Worm (Caenorhabditis elegans) whole organism, mixed stage, embryonic: ENCODE results near the gene sra-11.
"Not testable (repeated sequence)": the region's sequence is repeated elsewhere in the genome, so short reads cannot be mapped to it uniquely, and the experiment has no call there.

Experiments
- M03D4.4 ChIP-seq: sonication (generic microtip); optimal IDR thresholded peaks from 2 replicates; lab custom pipeline; 2017; ENCODE audit warnings: mild to moderate bottlenecking, missing genetic modification characterization, missing compliant biosample characterization
- bed-3 ChIP-seq: fragments of 200-800 bp; sonication (Bioruptor generic); optimal IDR thresholded peaks from 3 replicates; lab custom pipeline; 2018; ENCODE audit warnings: mild to moderate bottlenecking, missing genetic modification characterization, moderate library complexity, missing compliant biosample characterization
- blmp-1 ChIP-seq: fragments of 150-350 bp; optimal IDR thresholded peaks from 2 replicates; lab custom pipeline; 2014; ENCODE audit warnings: missing biosample characterization, missing genetic modification characterization
- ceh-39 ChIP-seq: fragments of 150-350 bp; optimal IDR thresholded peaks from 2 replicates; lab custom pipeline; 2014; ENCODE audit warnings: missing biosample characterization, missing genetic modification characterization
- ceh-43 ChIP-seq: fragments of 200-800 bp; sonication (Bioruptor generic); optimal IDR thresholded peaks from 2 replicates; lab custom pipeline; 2018; ENCODE audit warnings: mild to moderate bottlenecking, missing genetic modification characterization, moderate library complexity, missing compliant biosample characterization
- ces-1 ChIP-seq: fragments of 150-350 bp; optimal IDR thresholded peaks from 2 replicates; lab custom pipeline; 2014; ENCODE audit warnings: missing biosample characterization, missing genetic modification reagents, missing genetic modification characterization
- cnd-1 ChIP-seq: fragments of 200-800 bp; sonication (Bioruptor generic); optimal IDR thresholded peaks from 2 replicates; lab custom pipeline; 2018; ENCODE audit warnings: mild to moderate bottlenecking, missing genetic modification characterization, missing compliant biosample characterization
- drap-1 ChIP-seq: fragments of 200-800 bp; sonication (Bioruptor generic); optimal IDR thresholded peaks from 3 replicates; lab custom pipeline; 2018; ENCODE audit warnings: mild to moderate bottlenecking, missing genetic modification characterization, missing compliant biosample characterization
- elt-1 ChIP-seq: sonication (generic microtip); optimal IDR thresholded peaks from 2 replicates; lab custom pipeline; 2017; ENCODE audit warnings: missing genetic modification characterization, mild to moderate bottlenecking, missing compliant biosample characterization, antibody characterized with exemption, moderate library complexity, borderline replicate concordance; ENCODE audit not compliant: insufficient read depth
- elt-3 ChIP-seq: fragments of 150-350 bp; optimal IDR thresholded peaks from 2 replicates; lab custom pipeline; 2014; ENCODE audit warnings: missing biosample characterization, missing genetic modification characterization
- ham-2 ChIP-seq: fragments of 200-800 bp; sonication (Bioruptor generic); optimal IDR thresholded peaks from 2 replicates; lab custom pipeline; 2018; ENCODE audit warnings: mild to moderate bottlenecking, missing genetic modification characterization, missing compliant biosample characterization
- lin-13 ChIP-seq: fragments of 150-350 bp; optimal IDR thresholded peaks from 2 replicates; lab custom pipeline; 2014; ENCODE audit warnings: missing biosample characterization, missing genetic modification characterization
- lin-32 ChIP-seq: fragments of 200-800 bp; sonication (Bioruptor generic); optimal IDR thresholded peaks from 2 replicates; lab custom pipeline; 2018; ENCODE audit warnings: mild to moderate bottlenecking, missing genetic modification characterization, missing compliant biosample characterization
- mab-5 ChIP-seq: fragments of 150-350 bp; optimal IDR thresholded peaks from 2 replicates; lab custom pipeline; 2014; ENCODE audit warnings: missing biosample characterization, missing genetic modification characterization
- mls-2 ChIP-seq: sonication (generic microtip); optimal IDR thresholded peaks from 2 replicates; lab custom pipeline; 2016; ENCODE audit warnings: mild to moderate bottlenecking, missing genetic modification characterization, moderate library complexity, missing compliant biosample characterization
- nhr-12 ChIP-seq: fragments of 150-350 bp; optimal IDR thresholded peaks from 2 replicates; lab custom pipeline; 2014; ENCODE audit warnings: missing biosample characterization, missing genetic modification characterization
- nhr-2 ChIP-seq: fragments of 150-350 bp; optimal IDR thresholded peaks from 2 replicates; lab custom pipeline; 2014; ENCODE audit warnings: missing biosample characterization, missing genetic modification characterization
- nhr-237 ChIP-seq: fragments of 150-350 bp; optimal IDR thresholded peaks from 2 replicates; lab custom pipeline; 2014; ENCODE audit warnings: missing biosample characterization, missing genetic modification characterization
- nhr-76 ChIP-seq: sonication (generic microtip); optimal IDR thresholded peaks from 2 replicates; lab custom pipeline; 2017; ENCODE audit warnings: missing biosample characterization, missing genetic modification characterization
- sem-2 ChIP-seq: fragments of 200-800 bp; sonication (Bioruptor generic); optimal IDR thresholded peaks from 2 replicates; lab custom pipeline; 2018; ENCODE audit warnings: mild to moderate bottlenecking, missing genetic modification characterization, missing compliant biosample characterization
- snpc-4 ChIP-seq: fragments of 150-350 bp; optimal IDR thresholded peaks from 2 replicates; lab custom pipeline; 2014; ENCODE audit warnings: missing biosample characterization, missing genetic modification characterization
- tbx-8 ChIP-seq: fragments of 200-800 bp; sonication (Bioruptor generic); optimal IDR thresholded peaks from 2 replicates; lab custom pipeline; 2018; ENCODE audit warnings: mild to moderate bottlenecking, missing genetic modification characterization, moderate library complexity, missing compliant biosample characterization
- unc-120 ChIP-seq: sonication (generic microtip); optimal IDR thresholded peaks from 2 replicates; lab custom pipeline; 2017; ENCODE audit warnings: missing genetic modification characterization, missing compliant biosample characterization; ENCODE audit not compliant: poor library complexity, severe bottlenecking
- unc-39 ChIP-seq: fragments of 150-350 bp; optimal IDR thresholded peaks from 2 replicates; lab custom pipeline; 2014; ENCODE audit warnings: missing biosample characterization, missing genetic modification characterization
- unc-62 ChIP-seq: fragments of 150-350 bp; optimal IDR thresholded peaks from 2 replicates; lab custom pipeline; 2014; ENCODE audit warnings: missing biosample characterization, missing genetic modification reagents, missing genetic modification characterization
- zip-8 ChIP-seq: fragments of 150-350 bp; optimal IDR thresholded peaks from 2 replicates; lab custom pipeline; 2014; ENCODE audit warnings: missing biosample characterization, missing genetic modification characterization
- ztf-11 ChIP-seq: fragments of 150-350 bp; optimal IDR thresholded peaks from 2 replicates; lab custom pipeline; 2014; ENCODE audit warnings: missing biosample characterization, missing genetic modification characterization

Gene sra-11

ce11 chrII:10930678-10931650, 20.8 kb upstream of the sra-11 start:
- TF ChIP-seq nhr-2 (tag; lab: Kevin White, UChicago) = no peak
- no peak for TF ChIP-seq tbx-8 (GFP tag; lab: Kevin White, UChicago)
- no peak for TF ChIP-seq lin-32
- TF ChIP-seq mab-5 = no peak
- TF ChIP-seq zip-8 (tag; lab: Kevin White, UChicago) = no peak
- no peak for TF ChIP-seq sem-2 (GFP tag; lab: Kevin White, UChicago)
- no peak for TF ChIP-seq bed-3 (GFP tag; lab: Kevin White, UChicago)
- no peak for TF ChIP-seq cnd-1 (tag; lab: Kevin White, UChicago)
- TF ChIP-seq, all 35 proteins: peak for 0

DNA sequence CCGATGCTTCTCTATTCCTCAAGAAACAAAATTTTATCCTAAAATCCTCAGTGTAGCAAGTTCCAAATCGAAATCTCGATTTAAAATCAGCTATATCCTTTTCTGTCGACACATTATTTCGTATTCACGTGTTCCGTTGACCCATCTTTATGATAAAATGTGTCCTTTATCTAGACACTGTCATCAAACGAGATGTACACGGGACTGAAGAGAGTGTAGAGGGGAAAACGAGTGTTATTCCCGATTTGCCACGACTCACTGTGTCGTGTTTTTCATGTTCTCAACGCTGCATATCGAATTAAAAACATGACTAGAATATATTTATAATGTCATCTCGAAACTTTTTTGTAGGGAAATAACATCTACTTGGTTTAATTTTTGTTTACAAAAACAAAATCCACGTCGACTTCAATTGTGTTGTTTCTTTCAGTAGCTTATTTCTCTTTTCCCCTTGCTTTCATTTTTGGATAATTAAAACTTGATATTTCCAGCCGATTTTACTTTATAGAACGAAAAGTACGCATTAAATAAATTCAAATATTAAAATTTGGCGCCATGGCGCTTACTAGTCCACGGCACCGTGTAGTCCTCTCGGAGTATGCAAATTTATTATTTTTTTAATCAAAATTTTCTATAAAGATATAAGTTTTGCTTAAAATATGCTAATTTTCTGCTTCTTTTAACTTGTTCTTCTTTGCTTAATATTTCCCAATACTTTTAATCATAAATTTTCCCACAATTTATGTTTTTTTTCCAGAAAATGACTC, 15.9 kb upstream of the sra-11 start, which contains the start of gene metr-1:
metr-1 (plus strand) TSS at position 758 of the 767 bp plus-strand sequence.
- no peak for TF ChIP-seq ztf-11 (tag; lab: Kevin White, UChicago)
- TF ChIP-seq elt-1 (tag; lab: Kevin White, UChicago) = peak; percentile 88
- TF ChIP-seq ham-2 (GFP tag; lab: Kevin White, UChicago) = peak; percentile 16

DNA sequence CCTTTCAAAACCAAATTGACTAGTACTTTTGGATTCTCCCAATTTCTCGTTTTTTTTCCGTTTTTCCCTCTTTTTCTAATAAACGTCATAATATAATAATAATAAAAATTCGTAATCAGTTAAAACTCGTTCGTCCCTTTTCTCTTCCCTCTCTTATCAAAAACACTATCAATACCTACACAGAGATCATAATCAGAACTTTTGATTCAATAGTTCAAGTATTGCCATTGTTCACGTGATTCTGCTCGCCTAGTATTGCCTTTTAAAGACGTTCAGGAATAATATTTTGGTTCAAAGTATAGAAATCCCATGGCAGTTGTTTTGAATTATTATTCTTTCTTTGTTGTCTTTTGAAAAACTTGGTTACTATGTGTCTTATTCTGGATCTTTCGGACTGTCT, 14.6 kb upstream of the sra-11 start:
- TF ChIP-seq nhr-76 (tag; lab: Kevin White, UChicago) (no peak), tbx-8 (GFP tag; lab: Kevin White, UChicago) (no peak), lin-32 (no peak), unc-120 (no peak), nhr-12 (tag; lab: Kevin White, UChicago) (no peak), blmp-1 (no peak), snpc-4 (tag; lab: Kevin White, UChicago) (no peak), elt-3 (tag; lab: Kevin White, UChicago) (no peak)

DNA sequence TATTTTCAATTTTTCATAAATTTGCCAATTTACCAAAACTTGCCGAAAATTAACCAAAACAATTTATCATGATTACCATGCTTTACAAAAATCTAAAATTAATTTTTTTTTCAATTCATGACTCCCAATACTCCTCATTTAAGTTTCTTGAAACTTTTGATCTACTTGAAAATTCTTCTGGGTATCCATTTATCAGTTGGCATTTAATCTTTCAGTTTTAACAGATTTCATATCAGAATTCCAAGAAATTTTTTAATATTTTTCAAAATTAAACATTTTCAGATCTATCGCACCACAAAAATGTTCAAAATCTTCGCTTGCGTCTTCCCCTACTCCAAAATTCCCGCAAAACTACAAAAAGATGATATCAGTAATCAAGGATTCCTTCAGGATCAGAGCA, 13.8 kb upstream of the sra-11 start, which contains the start of gene Y19D2B.2:
Y19D2B.2 (plus strand) TSS at position 301 of the 400 bp plus-strand sequence.
- TF ChIP-seq zip-8 (tag; lab: Kevin White, UChicago) (no peak), ceh-39 (tag; lab: Kevin White, UChicago) (no peak), drap-1 (GFP tag; lab: Kevin White, UChicago) (no peak)

DNA sequence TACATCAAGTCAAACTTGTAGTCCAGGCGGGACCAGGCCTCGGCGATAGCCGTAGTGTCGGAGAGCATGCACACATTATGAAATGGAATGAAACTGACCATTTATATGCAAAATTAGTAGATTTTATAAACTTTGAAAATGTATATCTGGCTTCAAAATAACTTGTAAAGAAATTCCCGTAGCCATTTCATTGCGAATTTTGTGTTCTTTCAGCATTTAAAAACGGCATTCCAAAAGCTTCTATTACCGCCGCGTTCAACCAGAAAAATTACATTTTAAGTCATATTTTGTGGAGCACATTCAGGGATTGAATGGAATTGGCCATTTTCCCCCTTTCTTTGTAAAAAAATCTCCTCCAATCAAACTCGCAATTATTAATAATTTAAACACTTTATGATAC, 12.8 kb upstream of the sra-11 start, which contains the start of gene Y19D2B.1:
Y19D2B.1 (minus strand) TSS at position 101 of the 400 bp plus-strand sequence.
- not testable (repeated sequence) for TF ChIP-seq M03D4.4, nhr-237, elt-3 (tag; lab: Kevin White, UChicago)
- TF ChIP-seq, all 35 proteins: peak for 0; not testable (repeated sequence) for 35

DNA sequence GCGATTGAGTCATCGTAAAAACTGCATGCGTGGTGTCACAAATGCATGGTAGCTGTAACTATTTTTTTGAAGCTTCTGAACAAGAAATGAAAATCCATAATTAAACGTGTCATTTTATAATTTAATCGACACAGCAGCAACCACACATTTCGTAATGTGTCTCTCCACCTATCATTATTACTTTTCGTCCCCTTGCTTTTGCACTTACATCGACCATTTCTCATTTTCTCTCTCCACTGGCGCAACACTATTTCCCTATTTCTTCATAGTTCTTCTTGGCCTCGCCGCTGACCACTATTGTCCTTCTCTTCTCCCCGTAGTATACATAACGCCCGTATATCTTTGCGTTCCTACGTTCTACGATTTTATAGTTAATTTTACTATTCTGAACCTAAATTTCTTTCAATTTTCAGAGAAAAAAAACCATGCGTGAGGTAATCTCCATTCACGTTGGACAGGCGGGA, 8.2 kb upstream of the sra-11 start, which contains the start of gene tba-4:
tba-4 (plus strand) TSS at position 414 of the 464 bp plus-strand sequence.
- TF ChIP-seq nhr-12 (tag; lab: Kevin White, UChicago) = no peak
- TF ChIP-seq mab-5 = no peak
- no peak for TF ChIP-seq tbx-8 (GFP tag; lab: Kevin White, UChicago)
- no peak for TF ChIP-seq elt-1 (tag; lab: Kevin White, UChicago)
- TF ChIP-seq ham-2 (GFP tag; lab: Kevin White, UChicago) = no peak
- TF ChIP-seq ceh-43 (GFP tag; lab: Kevin White, UChicago) = no peak
- no peak for TF ChIP-seq ztf-11 (tag; lab: Kevin White, UChicago)
- TF ChIP-seq unc-62 (GFP tag; lab: Kevin White, UChicago) = no peak
- TF ChIP-seq cnd-1 (tag; lab: Kevin White, UChicago) = no peak
- TF ChIP-seq unc-39 (tag; lab: Kevin White, UChicago) = no peak
- no peak for TF ChIP-seq ces-1 (GFP tag; lab: Kevin White, UChicago)
- no peak for TF ChIP-seq mls-2 (tag; lab: Kevin White, UChicago)
- no peak for TF ChIP-seq lin-13
- TF ChIP-seq lin-32 = no peak
- TF ChIP-seq snpc-4 (tag; lab: Kevin White, UChicago) = no peak
- TF ChIP-seq, all 35 proteins: peak for 0
